Worm (Caenorhabditis elegans) whole organism, L1 larva: ENCODE measurements around the gene nhr-171.

Experiments used
- C16A3.4 ChIP-seq: fragments of 150-350 bp; optimal IDR thresholded peaks from 2 replicates; lab custom pipeline; 2014; ENCODE audit warnings: missing biosample characterization, missing genetic modification characterization
- F16B12.6 ChIP-seq: fragments of 150-350 bp; optimal IDR thresholded peaks from 2 replicates; lab custom pipeline; 2014; ENCODE audit warnings: missing biosample characterization, missing genetic modification characterization
- Y116A8C.19 ChIP-seq: sonication (generic microtip); optimal IDR thresholded peaks from 2 replicates; lab custom pipeline; 2016; ENCODE audit warnings: missing compliant biosample characterization, missing genetic modification characterization, borderline replicate concordance
- alr-1 ChIP-seq: fragments of 200-800 bp; sonication (Bioruptor generic); optimal IDR thresholded peaks from 2 replicates; lab custom pipeline; 2018; ENCODE audit warnings: borderline replicate concordance, mild to moderate bottlenecking, missing genetic modification characterization, missing compliant biosample characterization
- aly-2 ChIP-seq: fragments of 150-350 bp; optimal IDR thresholded peaks from 2 replicates; lab custom pipeline; 2014; ENCODE audit warnings: missing biosample characterization, missing genetic modification characterization
- ama-1 ChIP-seq: fragments of 150-350 bp; optimal IDR thresholded peaks from 2 replicates; lab custom pipeline; 2014
- blmp-1 ChIP-seq: fragments of 150-350 bp; optimal IDR thresholded peaks from 2 replicates; lab custom pipeline; 2014; ENCODE audit warnings: missing biosample characterization, missing genetic modification characterization
- ceh-88 ChIP-seq: fragments of 200-800 bp; sonication (Bioruptor generic); IDR thresholded peaks from 2 replicates; pipeline ENCODE4 v1.3.6; 2022; ENCODE audit warnings: missing genetic modification characterization, missing compliant biosample characterization
- ces-1 ChIP-seq: fragments of 150-350 bp; optimal IDR thresholded peaks from 2 replicates; lab custom pipeline; 2014; ENCODE audit warnings: missing biosample characterization, missing genetic modification reagents, missing genetic modification characterization
- efl-1 ChIP-seq, 4 experiments: fragments of 150-350 bp; optimal IDR thresholded peaks in 3 of 4; peaks in 1 of 4; 1 replicate in 1 of 4; 2 replicates in 3 of 4; lab custom pipeline; 2014; ENCODE audit warnings: missing biosample characterization in 2 of 4, missing genetic modification characterization in 2 of 4, missing genetic modification reagents in 2 of 4
- efl-3 ChIP-seq: fragments of 200-800 bp; sonication (Bioruptor generic); optimal IDR thresholded peaks from 2 replicates; lab custom pipeline; 2018; ENCODE audit warnings: mild to moderate bottlenecking, missing genetic modification characterization, missing compliant biosample characterization
- fkh-10 ChIP-seq: sonication (generic microtip); optimal IDR thresholded peaks from 2 replicates; lab custom pipeline; 2017; ENCODE audit warnings: missing biosample characterization, missing genetic modification reagents, missing genetic modification characterization
- fkh-8 ChIP-seq: sonication (generic microtip); optimal IDR thresholded peaks from 2 replicates; lab custom pipeline; 2016; ENCODE audit warnings: mild to moderate bottlenecking, missing genetic modification characterization, missing compliant biosample characterization
- hlh-17 ChIP-seq: fragments of 200-800 bp; sonication (Bioruptor generic); optimal IDR thresholded peaks from 2 replicates; lab custom pipeline; 2018; ENCODE audit warnings: missing genetic modification characterization, mild to moderate bottlenecking, missing compliant biosample characterization, moderate library complexity, borderline replicate concordance
- hlh-4 ChIP-seq: sonication (generic microtip); optimal IDR thresholded peaks from 2 replicates; lab custom pipeline; 2016; ENCODE audit warnings: mild to moderate bottlenecking, missing genetic modification characterization, missing compliant biosample characterization
- hpl-2 ChIP-seq: fragments of 150-350 bp; optimal IDR thresholded peaks from 2 replicates; lab custom pipeline; 2014; ENCODE audit warnings: missing biosample characterization, missing genetic modification reagents, missing genetic modification characterization
- isw-1 ChIP-seq: fragments of 200-800 bp; sonication (Bioruptor generic); IDR thresholded peaks from 2 replicates; pipeline ENCODE4 v1.3.6; 2022; ENCODE audit warnings: missing genetic modification characterization, missing compliant biosample characterization
- lin-35 ChIP-seq, 2 experiments: fragments of 150-350 bp; optimal IDR thresholded peaks; 2 replicates each; lab custom pipeline; 2014; ENCODE audit warnings: missing biosample characterization in 2 of 2, missing genetic modification characterization in 2 of 2, missing genetic modification reagents in 2 of 2
- mdl-1 ChIP-seq, 2 experiments: fragments of 150-350 bp; optimal IDR thresholded peaks; 2 replicates each; lab custom pipeline; 2014 to 2017; ENCODE audit warnings: missing biosample characterization in 2 of 2, missing genetic modification characterization in 2 of 2, inconsistent platforms in 1 of 2
- nhr-237 ChIP-seq: fragments of 150-350 bp; optimal IDR thresholded peaks from 2 replicates; lab custom pipeline; 2014; ENCODE audit warnings: missing biosample characterization, missing genetic modification characterization
- nhr-28 ChIP-seq: fragments of 150-350 bp; optimal IDR thresholded peaks from 2 replicates; lab custom pipeline; 2014; ENCODE audit warnings: missing biosample characterization, missing genetic modification characterization
- nhr-47 ChIP-seq: sonication (generic microtip); optimal IDR thresholded peaks from 2 replicates; lab custom pipeline; 2016; ENCODE audit warnings: mild to moderate bottlenecking, missing genetic modification characterization, moderate library complexity, missing compliant biosample characterization
- rnt-1 ChIP-seq: sonication (generic microtip); optimal IDR thresholded peaks from 2 replicates; lab custom pipeline; 2016; ENCODE audit warnings: mild to moderate bottlenecking, missing genetic modification characterization, moderate library complexity, missing compliant biosample characterization
- snpc-4 ChIP-seq: fragments of 150-350 bp; optimal IDR thresholded peaks from 2 replicates; lab custom pipeline; 2014; ENCODE audit warnings: missing biosample characterization, missing genetic modification characterization
- sox-4 ChIP-seq: sonication (generic microtip); optimal IDR thresholded peaks from 2 replicates; lab custom pipeline; 2016; ENCODE audit warnings: missing genetic modification characterization, missing compliant biosample characterization
- swsn-7 ChIP-seq: sonication (generic microtip); optimal IDR thresholded peaks from 2 replicates; lab custom pipeline; 2016; ENCODE audit warnings: missing genetic modification characterization, missing compliant biosample characterization
- tbx-2 ChIP-seq: sonication (generic microtip); optimal IDR thresholded peaks from 2 replicates; lab custom pipeline; 2016; ENCODE audit warnings: missing genetic modification characterization, missing compliant biosample characterization
- unc-30 ChIP-seq: sonication (generic microtip); optimal IDR thresholded peaks from 2 replicates; lab custom pipeline; 2017; ENCODE audit warnings: missing biosample characterization, missing genetic modification characterization
- unc-86 ChIP-seq: sonication (generic microtip); optimal IDR thresholded peaks from 2 replicates; lab custom pipeline; 2016; ENCODE audit warnings: missing genetic modification characterization, missing compliant biosample characterization
- unc-98 ChIP-seq: fragments of 200-800 bp; sonication (Bioruptor generic); IDR thresholded peaks from 2 replicates; pipeline ENCODE4 v1.3.6; 2022; ENCODE audit warnings: missing genetic modification characterization, missing compliant biosample characterization
- xbp-1 ChIP-seq: sonication (generic microtip); optimal IDR thresholded peaks from 2 replicates; lab custom pipeline; 2016; ENCODE audit warnings: missing genetic modification characterization, missing compliant biosample characterization
- ztf-4 ChIP-seq: fragments of 150-350 bp; optimal IDR thresholded peaks from 2 replicates; lab custom pipeline; 2014; ENCODE audit warnings: missing biosample characterization, missing genetic modification characterization

The nhr-171 gene

DNA sequence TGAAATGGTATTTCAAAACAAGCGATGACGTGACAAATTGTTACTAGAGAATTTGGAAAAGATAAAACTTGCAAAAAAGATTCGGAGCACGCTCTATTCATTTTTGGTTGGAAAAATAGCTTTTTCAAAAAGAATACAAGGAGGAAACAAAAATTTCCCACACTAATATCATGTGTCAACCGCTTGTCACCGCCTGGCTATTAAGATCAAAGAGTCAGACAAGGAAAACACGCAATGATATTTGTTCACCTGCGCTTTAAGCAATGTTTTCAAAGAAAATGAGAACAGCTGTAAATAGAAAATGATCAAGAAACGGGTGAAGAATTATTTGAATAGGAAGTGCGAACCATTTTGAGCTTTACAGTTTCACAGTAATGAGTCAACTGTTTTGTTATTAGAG lies 34.8 kb upstream of the nhr-171 start, which contains the start of gene srh-125:
srh-125 (minus strand) TSS at position 101 of the 400 bp plus-strand sequence.
- TF ChIP-seq hlh-4 (tag; lab: Kevin White, UChicago) (peak; percentile 63), fkh-8 (tag; lab: Kevin White, UChicago) (peak; percentile 15), snpc-4 (tag; lab: Kevin White, UChicago) (no peak)
- TF ChIP-seq, all 84 proteins: peak for 2

ce11 chrV:7478404-7478803 lies 33.2 kb upstream of the nhr-171 start, which contains the start of gene str-190:
Gene str-190, minus strand, starts transcription at chrV:7478504.
- TF ChIP-seq xbp-1 (tag; lab: Kevin White, UChicago) (no peak), aly-2 (tag; lab: Kevin White, UChicago) (no peak), tbx-2 (tag; lab: Kevin White, UChicago) (no peak), isw-1 (GFP tag; lab: Robert Waterston, UW) (no peak), ceh-88 (GFP tag; lab: Robert Waterston, UW) (no peak), lin-35 (GFP tag; optimal IDR thresholded peaks at IDR 0.05; lab: Kevin White, UChicago) (no peak), unc-86 (tag; lab: Kevin White, UChicago) (no peak), hpl-2 (GFP tag; lab: Kevin White, UChicago) (no peak), Y116A8C.19 (tag; lab: Kevin White, UChicago) (no peak), ama-1 (lab: Kevin White, UChicago) (no peak), nhr-47 (tag; lab: Kevin White, UChicago) (no peak), ztf-4 (tag; lab: Kevin White, UChicago) (no peak)

ce11 chrV:7480949-7481348 lies 30.6 kb upstream of the nhr-171 start, which contains the start of gene C18B10.6:
Gene C18B10.6, minus strand, starts transcription at chrV:7481049.
- TF ChIP-seq snpc-4 (tag; lab: Kevin White, UChicago) (no peak), blmp-1 (tag; lab: Kevin White, UChicago) (no peak), sox-4 (tag; lab: Kevin White, UChicago) (no peak), ztf-4 (tag; lab: Kevin White, UChicago) (no peak), unc-86 (tag; lab: Kevin White, UChicago) (no peak), xbp-1 (tag; lab: Kevin White, UChicago) (no peak), efl-1 (optimal IDR thresholded peaks at IDR 0.05; lab: Kevin White, UChicago) (no peak), efl-1 (GFP tag; optimal IDR thresholded peaks at IDR 0.05 in 1 of 2; lab: Kevin White, UChicago) (peak in 1 of 2 experiments; percentile 57), unc-98 (GFP tag; lab: Robert Waterston, UW) (no peak)

DNA sequence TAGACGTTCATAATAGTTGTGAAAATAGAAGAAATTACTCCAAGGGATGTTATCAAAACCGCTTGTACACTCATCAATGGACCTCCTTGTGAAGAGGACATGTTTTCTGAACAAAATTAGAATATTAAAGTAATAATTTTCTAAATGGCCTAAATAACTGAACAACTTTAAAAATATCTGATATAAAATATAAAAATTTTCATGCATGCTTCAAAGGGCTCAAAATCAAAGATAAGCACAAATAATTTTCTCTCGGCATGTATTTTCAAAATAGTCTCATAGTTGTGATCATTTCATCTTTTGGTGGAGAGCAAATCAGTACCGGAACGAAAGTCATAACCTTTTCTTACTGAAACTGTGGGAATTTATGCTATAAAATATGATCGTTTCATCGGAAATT lies 26.6 kb upstream of the nhr-171 start, which contains the start of gene srbc-8:
srbc-8 (minus strand) TSS at position 101 of the 400 bp plus-strand sequence.
- no peak for TF ChIP-seq C16A3.4 (tag; lab: Kevin White, UChicago)
- TF ChIP-seq efl-1 (optimal IDR thresholded peaks at IDR 0.05; lab: Kevin White, UChicago) = no peak
- TF ChIP-seq efl-1 (GFP tag; optimal IDR thresholded peaks at IDR 0.05 in 1 of 2; lab: Kevin White, UChicago) = peak in 1 of 2 experiments; percentile 22

DNA sequence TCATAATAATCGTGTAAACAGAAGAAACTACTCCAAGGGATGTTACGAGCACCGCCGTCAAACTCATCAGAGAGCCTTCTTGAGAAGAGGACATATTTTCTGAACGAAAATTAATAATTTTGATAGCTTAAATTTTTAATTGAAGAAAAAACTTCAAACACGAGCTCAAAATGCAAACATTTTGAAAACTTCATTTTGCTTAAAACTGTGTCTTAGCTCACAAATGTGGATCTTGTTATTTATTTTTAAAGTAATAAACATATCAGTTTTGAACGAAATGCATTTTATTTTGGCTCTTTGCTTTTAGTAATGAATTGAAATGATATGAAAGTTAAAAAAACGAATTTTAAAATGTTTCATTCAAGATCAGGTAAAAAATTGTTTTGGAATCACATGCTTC lies 24.0 kb upstream of the nhr-171 start, which contains the start of gene srbc-7:
srbc-7 (minus strand) TSS at position 101 of the 400 bp plus-strand sequence.
- TF ChIP-seq F16B12.6 (tag; lab: Kevin White, UChicago) (no peak), mdl-1 (tag; optimal IDR thresholded peaks at IDR 0.05; lab: Kevin White, UChicago) (no peak), unc-86 (tag; lab: Kevin White, UChicago) (no peak), rnt-1 (tag; lab: Kevin White, UChicago) (no peak), nhr-28 (tag; lab: Kevin White, UChicago) (no peak), swsn-7 (tag; lab: Kevin White, UChicago) (no peak), tbx-2 (tag; lab: Kevin White, UChicago) (no peak), fkh-10 (GFP tag; lab: Kevin White, UChicago) (no peak), nhr-237 (tag; lab: Kevin White, UChicago) (no peak), ama-1 (lab: Kevin White, UChicago) (no peak), hlh-17 (GFP tag; lab: Kevin White, UChicago) (no peak), unc-30 (tag; lab: Kevin White, UChicago) (no peak), ces-1 (GFP tag; lab: Kevin White, UChicago) (no peak), lin-35 (GFP tag; optimal IDR thresholded peaks at IDR 0.05; lab: Kevin White, UChicago) (no peak), alr-1 (tag; lab: Kevin White, UChicago) (no peak), efl-3 (GFP tag; lab: Kevin White, UChicago) (no peak)
- TF ChIP-seq, all 84 proteins: peak for 0
